Fruit fly (Drosophila melanogaster): ENCODE measurements around the gene IPIP.

Gene IPIP

DNA sequence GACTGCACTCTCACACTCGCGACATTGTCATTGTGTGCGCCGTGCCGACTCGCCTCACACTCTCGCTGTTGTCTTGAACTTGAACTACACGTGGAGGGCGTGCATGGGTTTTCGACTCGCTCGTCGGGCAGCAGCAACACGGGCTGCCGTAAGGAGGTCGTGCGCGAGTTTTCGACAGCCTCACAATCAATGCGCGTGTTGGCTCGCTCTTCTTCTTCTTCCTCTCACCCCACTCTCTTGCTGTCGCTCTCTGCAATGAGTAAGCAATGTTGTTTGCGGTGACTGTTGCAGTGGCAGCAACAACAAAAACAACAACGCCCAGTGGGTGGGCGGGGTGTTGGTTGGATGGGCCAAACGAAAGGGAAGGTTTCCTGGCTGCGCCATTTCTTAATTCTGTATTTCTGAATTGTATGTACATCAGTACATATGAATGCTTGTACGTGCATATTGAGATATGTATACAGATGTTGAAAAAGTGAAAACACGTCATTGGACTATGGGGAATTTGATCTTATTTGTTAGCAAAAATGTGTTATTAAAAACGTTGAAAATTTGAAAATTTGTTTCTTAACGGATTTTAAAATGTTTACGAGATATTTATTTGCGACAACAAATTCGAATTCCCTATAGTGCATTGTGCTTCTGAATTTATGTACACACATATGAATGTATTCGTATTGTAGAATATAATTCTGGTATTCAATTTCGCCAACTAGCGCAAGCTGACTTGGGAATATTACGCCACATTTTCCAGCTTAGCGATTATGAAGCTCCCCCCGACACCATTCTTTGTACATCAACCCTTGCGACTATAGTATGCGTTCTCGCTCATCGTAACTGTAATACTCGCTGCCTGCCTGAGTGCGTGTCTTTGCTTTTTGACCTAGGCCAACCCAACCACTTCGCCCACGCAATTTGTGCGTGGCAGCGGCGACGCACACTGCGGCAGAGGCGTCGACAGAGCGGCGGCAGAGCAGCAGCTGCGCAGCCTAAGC is 40.9 kb downstream of the IPIP start (continued):
- TF ChIP-seq sqz (GFP tag; optimal IDR thresholded peaks at IDR 0.05) (no peak), CG31224 (GFP tag; IDR thresholded peaks at IDR 0.05) (no peak), shn (GFP tag; optimal IDR thresholded peaks at IDR 0.05) (no peak), eyg (GFP tag; optimal IDR thresholded peaks at IDR 0.05) (no peak), pb (GFP tag; optimal IDR thresholded peaks at IDR 0.05) (peak; percentile 11), CG11247 (GFP tag; IDR thresholded peaks at IDR 0.05) (no peak), CG18764 (GFP tag; optimal IDR thresholded peaks at IDR 0.05) (no peak), scrt (GFP tag; optimal IDR thresholded peaks at IDR 0.05) (peak; percentile 64), pfk (GFP tag; optimal IDR thresholded peaks at IDR 0.05) (peak; percentile 38), CG1602 (GFP tag; optimal IDR thresholded peaks at IDR 0.05) (no peak), CG8944 (GFP tag; optimal IDR thresholded peaks at IDR 0.05) (no peak), Eip74EF (GFP tag; optimal IDR thresholded peaks at IDR 0.05) (peak in 1 of 2 experiments; percentile 45), CG3838 (GFP tag; optimal IDR thresholded peaks at IDR 0.05) (peak; percentile 61), amos (GFP tag; IDR thresholded peaks at IDR 0.05; ENCODE audit: partially characterized antibody) (peak; percentile 42; the same call in 1 of the 2 replicates), CG15601 (tag; optimal IDR thresholded peaks at IDR 0.05) (peak; percentile 36), Doc2 (GFP tag; IDR thresholded peaks at IDR 0.05) (no peak), CG12744 (GFP tag; optimal IDR thresholded peaks at IDR 0.05) (no peak), crp (GFP tag; optimal IDR thresholded peaks at IDR 0.05) (peak in 1 of 2 experiments; percentile 1), CG17328 (GFP tag; IDR thresholded peaks at IDR 0.05) (no peak), CG13287 (GFP tag; IDR thresholded peaks at IDR 0.05; ENCODE audit: partially characterized antibody) (peak; percentile 64; the same call in 1 of the 2 replicates), pnt (GFP tag; optimal IDR thresholded peaks at IDR 0.05) (no peak), Vsx1 (GFP tag; optimal IDR thresholded peaks at IDR 0.05) (peak; percentile 25), HmgZ (tag; optimal IDR thresholded peaks at IDR 0.05) (peak; percentile 86), Hsf (GFP tag; optimal IDR thresholded peaks at IDR 0.05) (no peak), sisA (GFP tag; IDR thresholded peaks at IDR 0.05) (no peak), MESR4 (GFP tag; optimal IDR thresholded peaks at IDR 0.05) (no peak), sug (tag; optimal IDR thresholded peaks at IDR 0.05) (peak; percentile 79), Scr (GFP tag; IDR thresholded peaks at IDR 0.05; ENCODE audit: partially characterized antibody) (peak; percentile 53), Ptx1 (GFP tag; IDR thresholded peaks at IDR 0.05) (no peak), CG6175 (GFP tag; IDR thresholded peaks at IDR 0.05) (peak; percentile 72; the same call in 1 of the 3 replicates), wdn (GFP tag; IDR thresholded peaks at IDR 0.05) (no peak; the same call in 1 of the 2 replicates), org-1 (GFP tag; optimal IDR thresholded peaks at IDR 0.05) (peak; percentile 44), CG32772 (GFP tag; IDR thresholded peaks at IDR 0.05) (no peak), disco-r (GFP tag; optimal IDR thresholded peaks at IDR 0.05) (no peak), ssp (GFP tag; IDR thresholded peaks at IDR 0.05) (no peak), CG9437 (GFP tag; optimal IDR thresholded peaks at IDR 0.05) (no peak), CG3281 (GFP tag; optimal IDR thresholded peaks at IDR 0.05) (peak; percentile 53), Trl (optimal IDR thresholded peaks at IDR 0.05) (peak; percentile 75 to 81), Trl (GFP tag; optimal IDR thresholded peaks at IDR 0.05) (peak; percentile 42), E2f2 (GFP tag; IDR thresholded peaks at IDR 0.05) (no peak), CG10543 (GFP tag; optimal IDR thresholded peaks at IDR 0.05) (peak; percentile 98), CG2678 (tag; optimal IDR thresholded peaks at IDR 0.05) (peak; percentile 30), CG7745 (tag; optimal IDR thresholded peaks at IDR 0.05) (peak; percentile 52), NFAT (GFP tag; IDR thresholded peaks at IDR 0.05) (peak; percentile 51; the same call in 1 of the 2 replicates), Hand (GFP tag; optimal IDR thresholded peaks at IDR 0.05) (peak; percentile 51), Gsc (GFP tag; IDR thresholded peaks at IDR 0.05) (no peak), B-H2 (GFP tag; optimal IDR thresholded peaks at IDR 0.05) (peak; percentile 60), CG2875 (GFP tag; optimal IDR thresholded peaks at IDR 0.05) (peak; percentile 1)
